Worm (Caenorhabditis elegans) whole organism, L3 larva: ENCODE measurements around the gene vhp-1.
A peak's percentile ranks its signal among the peaks of the same experiment; 100 is the strongest.

Experiments used
- R02D3.7 ChIP-seq: fragments of 150-350 bp; optimal IDR thresholded peaks from 2 replicates; lab custom pipeline; 2014; ENCODE audit warnings: missing biosample characterization, missing genetic modification characterization
- ZK546.5 ChIP-seq: sonication (generic microtip); optimal IDR thresholded peaks from 2 replicates; lab custom pipeline; 2017; ENCODE audit warnings: missing biosample characterization, missing genetic modification characterization
- aly-2 ChIP-seq: fragments of 150-350 bp; optimal IDR thresholded peaks from 2 replicates; lab custom pipeline; 2014; ENCODE audit warnings: missing biosample characterization, missing genetic modification characterization
- ama-1 ChIP-seq: fragments of 150-350 bp; optimal IDR thresholded peaks from 2 replicates; lab custom pipeline; 2018
- ceh-16 ChIP-seq: sonication (generic microtip); optimal IDR thresholded peaks from 2 replicates; lab custom pipeline; 2017; ENCODE audit warnings: missing biosample characterization, missing genetic modification characterization
- ceh-28 ChIP-seq: fragments of 150-350 bp; optimal IDR thresholded peaks from 2 replicates; lab custom pipeline; 2014; ENCODE audit warnings: missing biosample characterization, missing genetic modification reagents, missing genetic modification characterization
- ceh-82 ChIP-seq: fragments of 150-350 bp; optimal IDR thresholded peaks from 2 replicates; lab custom pipeline; 2014; ENCODE audit warnings: missing biosample characterization, missing genetic modification characterization
- ceh-9 ChIP-seq: sonication (generic microtip); optimal IDR thresholded peaks from 2 replicates; lab custom pipeline; 2018; ENCODE audit warnings: missing biosample characterization, missing genetic modification characterization
- daf-12 ChIP-seq: fragments of 150-350 bp; optimal IDR thresholded peaks from 2 replicates; lab custom pipeline; 2014; ENCODE audit warnings: missing biosample characterization, missing genetic modification reagents, missing genetic modification characterization
- egl-27 ChIP-seq: sonication (generic microtip); optimal IDR thresholded peaks from 4 replicates; lab custom pipeline; 2017; ENCODE audit warnings: missing biosample characterization, missing genetic modification reagents, missing genetic modification characterization
- egl-5 ChIP-seq: fragments of 150-350 bp; optimal IDR thresholded peaks from 2 replicates; lab custom pipeline; 2017; ENCODE audit warnings: missing biosample characterization, missing genetic modification reagents, missing genetic modification characterization, inconsistent platforms
- elt-1 ChIP-seq: fragments of 150-350 bp; optimal IDR thresholded peaks from 2 replicates; lab custom pipeline; 2014; ENCODE audit warnings: missing biosample characterization, missing genetic modification characterization
- elt-2 ChIP-seq: sonication (generic microtip); optimal IDR thresholded peaks from 2 replicates; lab custom pipeline; 2016; ENCODE audit warnings: missing genetic modification reagents, mild to moderate bottlenecking, missing genetic modification characterization, missing compliant biosample characterization
- elt-3 ChIP-seq, 3 experiments: fragments of 150-350 bp in 1 of 3; sonication (generic microtip) in 2 of 3; optimal IDR thresholded peaks; 2 replicates in 2 of 3; 4 replicates in 1 of 3; lab custom pipeline; 2014 to 2017; ENCODE audit warnings: missing biosample characterization in 3 of 3, missing genetic modification characterization in 3 of 3
- eor-1 ChIP-seq, 2 experiments: fragments of 150-350 bp; optimal IDR thresholded peaks; 2 replicates each; lab custom pipeline; 2014 to 2018; ENCODE audit warnings: missing biosample characterization in 2 of 2, missing genetic modification characterization in 2 of 2
- fkh-10 ChIP-seq: sonication (generic microtip); optimal IDR thresholded peaks from 2 replicates; lab custom pipeline; 2017; ENCODE audit warnings: missing biosample characterization, missing genetic modification reagents, missing genetic modification characterization
- fkh-2 ChIP-seq: fragments of 150-350 bp; optimal IDR thresholded peaks from 2 replicates; lab custom pipeline; 2014; ENCODE audit warnings: missing biosample characterization, missing genetic modification reagents, missing genetic modification characterization
- fos-1 ChIP-seq: fragments of 150-350 bp; optimal IDR thresholded peaks from 2 replicates; lab custom pipeline; 2014; ENCODE audit warnings: missing biosample characterization, missing genetic modification characterization
- hmg-11 ChIP-seq: sonication (generic microtip); optimal IDR thresholded peaks from 2 replicates; lab custom pipeline; 2016; ENCODE audit warnings: missing genetic modification characterization, missing compliant biosample characterization
- jun-1 ChIP-seq: fragments of 150-350 bp; optimal IDR thresholded peaks from 2 replicates; lab custom pipeline; 2014; ENCODE audit warnings: missing biosample characterization, missing genetic modification reagents, missing genetic modification characterization
- lin-15B ChIP-seq: fragments of 150-350 bp; optimal IDR thresholded peaks from 2 replicates; lab custom pipeline; 2014; ENCODE audit warnings: missing biosample characterization, missing genetic modification characterization
- lin-39 ChIP-seq: fragments of 150-350 bp; optimal IDR thresholded peaks from 2 replicates; lab custom pipeline; 2018; ENCODE audit warnings: missing biosample characterization, missing genetic modification reagents, missing genetic modification characterization
- lsy-12 ChIP-seq: sonication (generic microtip); optimal IDR thresholded peaks from 2 replicates; lab custom pipeline; 2016; ENCODE audit warnings: mild to moderate bottlenecking, missing genetic modification characterization, missing compliant biosample characterization
- mdl-1 ChIP-seq: fragments of 150-350 bp; optimal IDR thresholded peaks from 2 replicates; lab custom pipeline; 2014; ENCODE audit warnings: missing biosample characterization, missing genetic modification characterization
- mml-1 ChIP-seq: fragments of 150-350 bp; sonication (generic microtip); optimal IDR thresholded peaks from 3 replicates; lab custom pipeline; 2014; ENCODE audit warnings: missing biosample characterization, missing genetic modification characterization
- nfya-1 ChIP-seq: sonication (generic microtip); optimal IDR thresholded peaks from 2 replicates; lab custom pipeline; 2017; ENCODE audit warnings: missing genetic modification characterization, mild to moderate bottlenecking, missing compliant biosample characterization, antibody characterized with exemption, moderate library complexity; ENCODE audit not compliant: insufficient read depth
- nhr-11 ChIP-seq: fragments of 150-350 bp; optimal IDR thresholded peaks from 2 replicates; lab custom pipeline; 2014; ENCODE audit warnings: missing biosample characterization, missing genetic modification characterization
- nhr-12 ChIP-seq: fragments of 150-350 bp; optimal IDR thresholded peaks from 2 replicates; lab custom pipeline; 2014; ENCODE audit warnings: missing biosample characterization, missing genetic modification characterization
- nhr-23 ChIP-seq: fragments of 150-350 bp; optimal IDR thresholded peaks from 2 replicates; lab custom pipeline; 2014; ENCODE audit warnings: missing biosample characterization, missing genetic modification reagents, missing genetic modification characterization
- nhr-237 ChIP-seq: fragments of 150-350 bp; optimal IDR thresholded peaks from 2 replicates; lab custom pipeline; 2014; ENCODE audit warnings: missing biosample characterization, missing genetic modification characterization
- nhr-25 ChIP-seq: sonication (generic microtip); optimal IDR thresholded peaks from 2 replicates; lab custom pipeline; 2017; ENCODE audit warnings: missing biosample characterization, missing genetic modification characterization
- nhr-28 ChIP-seq: fragments of 150-350 bp; optimal IDR thresholded peaks from 2 replicates; lab custom pipeline; 2014; ENCODE audit warnings: missing biosample characterization, missing genetic modification characterization
- nhr-43 ChIP-seq: sonication (generic microtip); optimal IDR thresholded peaks from 2 replicates; lab custom pipeline; 2016; ENCODE audit warnings: mild to moderate bottlenecking, missing genetic modification characterization, missing compliant biosample characterization; ENCODE audit not compliant: poor library complexity, severe bottlenecking
- nhr-67 ChIP-seq: fragments of 150-350 bp; optimal IDR thresholded peaks from 2 replicates; lab custom pipeline; 2014; ENCODE audit warnings: missing biosample characterization, missing genetic modification characterization
- nhr-76 ChIP-seq: fragments of 150-350 bp; sonication (generic microtip); optimal IDR thresholded peaks from 5 replicates; lab custom pipeline; 2014; ENCODE audit warnings: missing biosample characterization, missing genetic modification characterization
- nhr-77 ChIP-seq: fragments of 150-350 bp; optimal IDR thresholded peaks from 2 replicates; lab custom pipeline; 2014; ENCODE audit warnings: missing biosample characterization, missing genetic modification characterization
- pha-4 ChIP-seq: fragments of 150-350 bp; optimal IDR thresholded peaks from 2 replicates; lab custom pipeline; 2014; ENCODE audit warnings: missing biosample characterization, missing genetic modification reagents, missing genetic modification characterization
- pqm-1 ChIP-seq: fragments of 150-350 bp; optimal IDR thresholded peaks from 2 replicates; lab custom pipeline; 2017; ENCODE audit warnings: missing biosample characterization, missing genetic modification characterization, inconsistent platforms
- sea-2 ChIP-seq: fragments of 150-350 bp; sonication (generic microtip); optimal IDR thresholded peaks from 4 replicates; lab custom pipeline; 2014; ENCODE audit warnings: missing biosample characterization, missing genetic modification reagents, missing genetic modification characterization
- skn-1 ChIP-seq: fragments of 150-350 bp; optimal IDR thresholded peaks from 2 replicates; lab custom pipeline; 2014; ENCODE audit warnings: missing biosample characterization, missing genetic modification characterization
- snpc-4 ChIP-seq: fragments of 150-350 bp; optimal IDR thresholded peaks from 2 replicates; lab custom pipeline; 2014; ENCODE audit warnings: missing biosample characterization, missing genetic modification characterization
- tbx-2 ChIP-seq: sonication (generic microtip); optimal IDR thresholded peaks from 2 replicates; lab custom pipeline; 2016; ENCODE audit warnings: mild to moderate bottlenecking, missing genetic modification characterization, missing compliant biosample characterization
- unc-39 ChIP-seq: sonication (generic microtip); optimal IDR thresholded peaks from 4 replicates; lab custom pipeline; 2017; ENCODE audit warnings: missing biosample characterization, missing genetic modification characterization
- unc-62 ChIP-seq: fragments of 150-350 bp; sonication (generic microtip); optimal IDR thresholded peaks from 4 replicates; lab custom pipeline; 2014; ENCODE audit warnings: missing biosample characterization, missing genetic modification reagents, missing genetic modification characterization
- zag-1 ChIP-seq: fragments of 150-350 bp; optimal IDR thresholded peaks from 2 replicates; lab custom pipeline; 2014; ENCODE audit warnings: missing biosample characterization, missing genetic modification characterization
- ztf-11 ChIP-seq: fragments of 150-350 bp; optimal IDR thresholded peaks from 2 replicates; lab custom pipeline; 2014; ENCODE audit warnings: missing biosample characterization, missing genetic modification characterization
- ztf-4 ChIP-seq: fragments of 150-350 bp; optimal IDR thresholded peaks from 2 replicates; lab custom pipeline; 2014; ENCODE audit warnings: missing biosample characterization, missing genetic modification characterization

The vhp-1 gene

ce11 chrII:5291051-5291450 lies 32.0 kb upstream of the vhp-1 start:
- no peak for TF ChIP-seq elt-2 (tag; lab: Kevin White, UChicago)
- TF ChIP-seq pha-4 (tag; lab: Kevin White, UChicago): peak; percentile 69

ce11 chrII:5292226-5292752 lies 30.8 kb upstream of the vhp-1 start, which contains the start of gene ZK622.4:
TSS of gene ZK622.4 (plus strand) at chrII:5292702.
- TF ChIP-seq mdl-1 (tag; lab: Kevin White, UChicago) (no peak), snpc-4 (tag; lab: Kevin White, UChicago) (no peak), nhr-76 (no peak), ceh-28 (tag; lab: Kevin White, UChicago) (no peak), nhr-28 (tag; lab: Kevin White, UChicago) (no peak), ztf-4 (tag; lab: Kevin White, UChicago) (no peak), lin-39 (tag; lab: Kevin White, UChicago) (peak; percentile 22), ztf-11 (tag; lab: Kevin White, UChicago) (no peak), daf-12 (tag; lab: Kevin White, UChicago) (no peak), nhr-25 (tag; lab: Kevin White, UChicago) (peak; percentile 18), ama-1 (lab: Kevin White, UChicago) (no peak), eor-1 (tag; optimal IDR thresholded peaks at IDR 0.05; lab: Kevin White, UChicago) (no peak), nhr-237 (tag; lab: Kevin White, UChicago) (no peak), mml-1 (tag; lab: Kevin White, UChicago) (no peak), nhr-77 (tag; lab: Kevin White, UChicago) (no peak), fkh-10 (GFP tag; lab: Kevin White, UChicago) (peak; percentile 30), ceh-9 (no peak), egl-5 (tag; lab: Kevin White, UChicago) (peak; percentile 35), sea-2 (no peak), elt-2 (tag; lab: Kevin White, UChicago) (peak; percentile 52), zag-1 (tag; lab: Kevin White, UChicago) (no peak), pha-4 (tag; lab: Kevin White, UChicago) (peak; percentile 26), fkh-2 (tag; lab: Kevin White, UChicago) (no peak), R02D3.7 (tag; lab: Kevin White, UChicago) (no peak), unc-62 (no peak), nhr-23 (tag; lab: Kevin White, UChicago) (peak; percentile 48), jun-1 (tag; lab: Kevin White, UChicago) (no peak), unc-39 (no peak), egl-27 (tag; lab: Kevin White, UChicago) (no peak), hmg-11 (tag; lab: Kevin White, UChicago) (peak; percentile 88), lsy-12 (tag; lab: Kevin White, UChicago) (peak; percentile 44), ceh-16 (tag; lab: Kevin White, UChicago) (no peak), tbx-2 (tag; lab: Kevin White, UChicago) (peak; percentile 25), elt-3 (tag; optimal IDR thresholded peaks at IDR 0.05; lab: Kevin White, UChicago) (no peak), skn-1 (no peak), ceh-82 (tag; lab: Kevin White, UChicago) (no peak), lin-15B (tag; lab: Kevin White, UChicago) (peak; percentile 7), ZK546.5 (no peak), fos-1 (tag; lab: Kevin White, UChicago) (no peak), nhr-67 (tag; lab: Kevin White, UChicago) (no peak), nhr-11 (tag; lab: Kevin White, UChicago) (no peak), aly-2 (tag; lab: Kevin White, UChicago) (no peak), nhr-43 (tag; lab: Kevin White, UChicago) (peak; percentile 58), pqm-1 (tag; lab: Kevin White, UChicago) (peak; percentile 40), nhr-12 (tag; lab: Kevin White, UChicago) (no peak), nfya-1 (peak; percentile 49), elt-1 (tag; lab: Kevin White, UChicago) (no peak)
- TF ChIP-seq, all 47 proteins: peak for 14
